Fruit fly (Drosophila melanogaster) whole organism, embryonic: ENCODE results near the gene tank.

Source experiments
- Adf1 ChIP-seq: fragments of 200-800 bp; sonication (Bioruptor generic); IDR thresholded peaks from 2 replicates; pipeline ENCODE4 v1.3.6; 2022; ENCODE audit warnings: missing biosample characterization, missing genetic modification characterization
- Atf-2 ChIP-seq: fragments of 200-800 bp; sonication (Bioruptor generic); optimal IDR thresholded peaks from 2 replicates; lab custom pipeline; 2016; ENCODE audit warnings: missing biosample characterization, missing genetic modification characterization
- Atf6 ChIP-seq: fragments of 200-800 bp; sonication (Bioruptor generic); IDR thresholded peaks from 2 replicates; pipeline ENCODE4 v1.3.6; 2022; ENCODE audit warnings: missing biosample characterization, missing genetic modification characterization
- Bdp1 ChIP-seq: fragments of 200-800 bp; sonication (Bioruptor generic); optimal IDR thresholded peaks from 3 replicates; lab custom pipeline; 2016; ENCODE audit warnings: missing biosample characterization, missing genetic modification characterization
- CG10267 ChIP-seq: fragments of 200-800 bp; sonication (Bioruptor generic); optimal IDR thresholded peaks from 2 replicates; lab custom pipeline; 2018; ENCODE audit warnings: missing biosample characterization, mild to moderate bottlenecking, missing genetic modification characterization, moderate library complexity
- CG11696 ChIP-seq: fragments of 200-800 bp; sonication (Bioruptor generic); IDR thresholded peaks from 2 replicates; pipeline ENCODE4 v1.3.6; 2022; ENCODE audit warnings: missing biosample characterization, missing genetic modification characterization
- CG12391 ChIP-seq: fragments of 200-800 bp; sonication (Bioruptor generic); optimal IDR thresholded peaks from 3 replicates; lab custom pipeline; 2018; ENCODE audit warnings: missing biosample characterization, mild to moderate bottlenecking, missing genetic modification characterization, moderate library complexity
- CG14441 ChIP-seq: fragments of 200-800 bp; sonication (Bioruptor generic); IDR thresholded peaks from 2 replicates; pipeline ENCODE4 v1.3.6; 2022; ENCODE audit warnings: missing biosample characterization, missing genetic modification characterization
- CG14965 ChIP-seq: fragments of 200-800 bp; sonication (Bioruptor generic); optimal IDR thresholded peaks from 2 replicates; lab custom pipeline; 2016; ENCODE audit warnings: missing biosample characterization, missing genetic modification characterization, borderline replicate concordance
- CG15514 ChIP-seq: fragments of 200-800 bp; sonication (Bioruptor generic); optimal IDR thresholded peaks from 3 replicates; lab custom pipeline; 2017; ENCODE audit warnings: missing biosample characterization, missing genetic modification characterization, mild to moderate bottlenecking, moderate library complexity, missing genetic modification reagents
- CG1603 ChIP-seq: fragments of 200-800 bp; sonication (Bioruptor generic); optimal IDR thresholded peaks from 2 replicates; lab custom pipeline; 2019; ENCODE audit warnings: missing biosample characterization, mild to moderate bottlenecking, missing genetic modification characterization, moderate library complexity
- CG17912 ChIP-seq: fragments of 200-800 bp; sonication (Bioruptor generic); optimal IDR thresholded peaks from 2 replicates; lab custom pipeline; 2018; ENCODE audit warnings: missing biosample characterization, mild to moderate bottlenecking, missing genetic modification characterization
- CG1792 ChIP-seq: fragments of 200-800 bp; sonication (Bioruptor generic); optimal IDR thresholded peaks from 2 replicates; lab custom pipeline; 2016; ENCODE audit warnings: missing biosample characterization, missing genetic modification characterization
- CG2202 ChIP-seq: fragments of 200-800 bp; sonication (Bioruptor generic); optimal IDR thresholded peaks from 2 replicates; lab custom pipeline; 2018; ENCODE audit warnings: missing biosample characterization, mild to moderate bottlenecking, missing genetic modification characterization
- CG2678 ChIP-seq: fragments of 200-800 bp; sonication (Bioruptor generic); optimal IDR thresholded peaks from 3 replicates; lab custom pipeline; 2019; ENCODE audit warnings: missing biosample characterization, mild to moderate bottlenecking, missing genetic modification characterization, moderate library complexity
- CG30403 ChIP-seq: fragments of 200-800 bp; sonication (Bioruptor generic); optimal IDR thresholded peaks from 3 replicates; lab custom pipeline; 2016; ENCODE audit warnings: missing biosample characterization, missing genetic modification characterization
- CG4617 ChIP-seq: fragments of 200-800 bp; sonication (Bioruptor generic); optimal IDR thresholded peaks from 3 replicates; lab custom pipeline; 2016; ENCODE audit warnings: missing biosample characterization, missing genetic modification characterization, borderline replicate concordance
- CG8359 ChIP-seq: fragments of 200-800 bp; sonication (Bioruptor generic); optimal IDR thresholded peaks from 2 replicates; lab custom pipeline; 2017; ENCODE audit warnings: missing biosample characterization, mild to moderate bottlenecking, missing genetic modification characterization, borderline replicate concordance
- CG8478 ChIP-seq: fragments of >200 bp; optimal IDR thresholded peaks from 2 replicates; lab custom pipeline; 2018
- Dek ChIP-seq: fragments of 200-800 bp; sonication (Bioruptor generic); optimal IDR thresholded peaks from 3 replicates; lab custom pipeline; 2019; ENCODE audit warnings: missing biosample characterization, mild to moderate bottlenecking, missing genetic modification characterization, moderate library complexity
- E2f2 ChIP-seq: fragments of 200-800 bp; sonication (Bioruptor generic); IDR thresholded peaks from 2 replicates; pipeline ENCODE4 v1.3.6; 2022; ENCODE audit warnings: missing biosample characterization, missing genetic modification characterization
- Elba2 ChIP-seq: fragments of 200-800 bp; sonication (Bioruptor generic); optimal IDR thresholded peaks from 3 replicates; lab custom pipeline; 2016; ENCODE audit warnings: missing biosample characterization, missing genetic modification characterization
- Hey ChIP-seq: fragments of 200-800 bp; sonication (Bioruptor generic); optimal IDR thresholded peaks from 3 replicates; lab custom pipeline; 2018; ENCODE audit warnings: missing biosample characterization, mild to moderate bottlenecking, missing genetic modification characterization
- Hmx ChIP-seq: fragments of 200-800 bp; sonication (Bioruptor generic); optimal IDR thresholded peaks from 2 replicates; lab custom pipeline; 2016; ENCODE audit warnings: missing biosample characterization, missing genetic modification characterization
- Hr39 ChIP-seq: fragments of >200 bp; optimal IDR thresholded peaks from 2 replicates; lab custom pipeline; 2017
- Kr ChIP-seq: fragments of 200-800 bp; sonication (Bioruptor generic); optimal IDR thresholded peaks from 2 replicates; lab custom pipeline; 2017; ENCODE audit warnings: missing biosample characterization, mild to moderate bottlenecking, missing genetic modification characterization
- Lhr ChIP-seq: fragments of 200-800 bp; sonication (Bioruptor generic); optimal IDR thresholded peaks from 3 replicates; lab custom pipeline; 2017; ENCODE audit warnings: mild to moderate bottlenecking, missing biosample characterization, missing genetic modification reagents, missing genetic modification characterization
- Mes4 ChIP-seq: fragments of 200-800 bp; sonication (Bioruptor generic); optimal IDR thresholded peaks from 2 replicates; lab custom pipeline; 2016; ENCODE audit warnings: missing biosample characterization, missing genetic modification characterization
- Mrtf ChIP-seq: fragments of 200-800 bp; sonication (Bioruptor generic); IDR thresholded peaks from 3 replicates; pipeline ENCODE4 v1.3.6; 2022; ENCODE audit warnings: missing biosample characterization, missing genetic modification characterization
- TFAM ChIP-seq: fragments of 200-800 bp; sonication (Bioruptor generic); optimal IDR thresholded peaks from 2 replicates; lab custom pipeline; 2017; ENCODE audit warnings: missing biosample characterization, missing genetic modification characterization, inconsistent platforms
- crc ChIP-seq: fragments of 200-800 bp; sonication (Bioruptor generic); optimal IDR thresholded peaks from 2 replicates; lab custom pipeline; 2016; ENCODE audit warnings: missing biosample characterization, missing genetic modification characterization
- crol ChIP-seq: fragments of 200-800 bp; sonication (Bioruptor generic); IDR thresholded peaks from 2 replicates; pipeline ENCODE4 v1.3.6; 2022; ENCODE audit warnings: missing biosample characterization, missing genetic modification characterization
- esg ChIP-seq: fragments of 200-800 bp; sonication (Bioruptor generic); conservative IDR thresholded peaks from 2 replicates; pipeline ENCODE4 v1.3.6; 2022; ENCODE audit warnings: missing biosample characterization, missing genetic modification characterization
- exex ChIP-seq: fragments of 200-800 bp; sonication (Bioruptor generic); optimal IDR thresholded peaks from 4 replicates; lab custom pipeline; 2018; ENCODE audit warnings: missing biosample characterization, mild to moderate bottlenecking, missing genetic modification characterization, moderate library complexity
- fd102C ChIP-seq: fragments of 200-800 bp; sonication (Bioruptor generic); optimal IDR thresholded peaks from 2 replicates; lab custom pipeline; 2018; ENCODE audit warnings: missing biosample characterization, mild to moderate bottlenecking, missing genetic modification characterization, moderate library complexity
- gcm2 ChIP-seq: fragments of 200-800 bp; sonication (Bioruptor generic); optimal IDR thresholded peaks from 2 replicates; lab custom pipeline; 2016; ENCODE audit warnings: missing biosample characterization, missing genetic modification characterization
- gt ChIP-seq: fragments of 200-800 bp; sonication (Bioruptor generic); IDR thresholded peaks from 2 replicates; pipeline ENCODE4 v1.3.6; 2022; ENCODE audit warnings: missing biosample characterization, missing genetic modification characterization
- h ChIP-seq: fragments of >200 bp; optimal IDR thresholded peaks from 2 replicates; lab custom pipeline; 2017
- kay ChIP-seq: fragments of 200-800 bp; sonication (Bioruptor generic); optimal IDR thresholded peaks from 2 replicates; lab custom pipeline; 2016; ENCODE audit warnings: missing biosample characterization, missing genetic modification characterization
- kni ChIP-seq: fragments of 200-800 bp; sonication (Bioruptor generic); optimal IDR thresholded peaks from 3 replicates; lab custom pipeline; 2017; ENCODE audit warnings: mild to moderate bottlenecking, missing biosample characterization, missing genetic modification reagents, missing genetic modification characterization
- nom ChIP-seq: fragments of 200-800 bp; sonication (Bioruptor generic); optimal IDR thresholded peaks from 2 replicates; lab custom pipeline; 2017; ENCODE audit warnings: missing biosample characterization, missing genetic modification characterization, mild to moderate bottlenecking, moderate library complexity, missing genetic modification reagents
- oc ChIP-seq: fragments of 200-800 bp; sonication (Bioruptor generic); optimal IDR thresholded peaks from 2 replicates; lab custom pipeline; 2018; ENCODE audit warnings: missing biosample characterization, mild to moderate bottlenecking, missing genetic modification characterization, moderate library complexity
- onecut ChIP-seq: fragments of 200-800 bp; sonication (Bioruptor generic); IDR thresholded peaks from 2 replicates; pipeline ENCODE4 v1.3.6; 2022; ENCODE audit warnings: missing biosample characterization, missing genetic modification characterization
- psq ChIP-seq: fragments of 200-800 bp; sonication (Bioruptor generic); optimal IDR thresholded peaks from 2 replicates; lab custom pipeline; 2017; ENCODE audit warnings: missing biosample characterization, missing genetic modification characterization
- rib ChIP-seq: fragments of 200-800 bp; sonication (Bioruptor generic); IDR thresholded peaks from 2 replicates; pipeline ENCODE4 v1.3.6; 2022; ENCODE audit warnings: missing biosample characterization, missing genetic modification characterization
- sens ChIP-seq: fragments of 200-800 bp; sonication (Bioruptor generic); peaks from one replicate; lab custom pipeline; 2016; ENCODE audit warnings: missing biosample characterization, missing genetic modification characterization
- sisA ChIP-seq: fragments of 200-800 bp; sonication (Bioruptor generic); IDR thresholded peaks from 2 replicates; pipeline ENCODE4 v1.3.6; 2022; ENCODE audit warnings: missing biosample characterization, missing genetic modification characterization
- sob ChIP-seq: fragments of 200-800 bp; sonication (Bioruptor generic); IDR thresholded peaks from 2 replicates; pipeline ENCODE4 v1.3.6; 2022; ENCODE audit warnings: missing biosample characterization, missing genetic modification characterization
- tll ChIP-seq, 2 experiments: fragments of 200-800 bp in 1 of 2; fragments of >200 bp in 1 of 2; sonication (Bioruptor generic) in 1 of 2; optimal IDR thresholded peaks; 2 replicates each; lab custom pipeline; 2017 to 2019; ENCODE audit warnings: missing biosample characterization in 2 of 2, missing genetic modification characterization in 2 of 2, mild to moderate bottlenecking in 1 of 2, moderate library complexity in 1 of 2
- vfl ChIP-seq: fragments of 200-800 bp; sonication (Bioruptor generic); optimal IDR thresholded peaks from 2 replicates; lab custom pipeline; 2016; ENCODE audit warnings: missing biosample characterization, missing genetic modification characterization
- yki ChIP-seq: fragments of >200 bp; optimal IDR thresholded peaks from 3 replicates; lab custom pipeline; 2018

tank gene

DNA sequence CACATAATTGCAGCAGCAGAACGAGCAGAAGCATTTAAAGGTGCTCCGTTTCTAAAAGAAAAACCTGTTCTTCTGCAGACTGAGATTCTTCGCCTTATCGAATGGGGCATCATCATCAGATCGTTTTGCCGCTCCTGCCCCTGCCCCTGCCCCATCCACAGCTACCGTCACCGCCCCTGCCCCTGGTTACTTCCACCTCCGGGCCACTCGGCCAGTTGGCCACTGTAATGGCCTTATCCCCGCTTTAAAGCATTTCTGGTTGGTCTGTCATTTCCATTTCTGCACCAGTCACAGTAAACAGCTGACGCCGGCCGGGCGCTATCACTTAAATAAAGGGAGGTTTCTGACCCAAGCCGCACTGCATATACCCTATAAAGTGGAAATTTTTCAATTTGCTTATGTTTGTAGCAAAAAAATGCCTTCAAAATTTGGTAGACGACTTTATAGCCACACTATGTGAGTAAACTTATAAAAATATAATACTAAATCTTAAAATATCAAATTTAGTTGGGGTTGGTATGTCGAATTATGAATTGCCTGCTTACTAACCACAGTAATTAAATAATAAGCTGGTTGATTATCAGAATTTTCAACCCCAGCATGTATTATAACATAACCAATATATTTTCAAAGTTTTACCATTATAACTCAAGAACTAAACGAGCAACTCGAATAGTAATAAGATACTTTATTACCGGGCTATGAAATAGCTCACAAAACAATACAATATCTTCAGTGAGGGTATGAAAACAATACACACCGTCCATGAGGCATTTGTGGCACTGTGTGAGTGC is 26.9 kb downstream of the tank start (continued):
- TF ChIP-seq CG2678 (tag; lab: Kevin White, UChicago), result peak; percentile 85
- peak; percentile 92 for TF ChIP-seq sens
- no peak for TF ChIP-seq tll (GFP tag; optimal IDR thresholded peaks at IDR 0.05; lab: Kevin White, UChicago)
- no peak for TF ChIP-seq CG14965 (GFP tag; lab: Kevin White, UChicago)
- TF ChIP-seq nom (GFP tag; lab: Kevin White, UChicago), result peak; percentile 8
- TF ChIP-seq Mrtf (GFP tag; lab: Robert Waterston, UW), result peak; percentile 28; the same call in 1 of the 3 replicates
- TF ChIP-seq CG8359 (GFP tag; lab: Kevin White, UChicago), result peak; percentile 1
- TF ChIP-seq rib (GFP tag; lab: Robert Waterston, UW), result no peak
- TF ChIP-seq kni, result peak; percentile 89
- TF ChIP-seq TFAM (GFP tag; lab: Kevin White, UChicago), result no peak
- peak; percentile 21 for TF ChIP-seq CG15514 (GFP tag; lab: Kevin White, UChicago)
- TF ChIP-seq exex (tag; lab: Kevin White, UChicago), result peak; percentile 17
- 0 out of 2 replicates have a peak, but pooled peaks have one; percentile 11 for TF ChIP-seq esg (GFP tag; lab: Robert Waterston, UW)
- TF ChIP-seq Lhr, result no peak
- TF ChIP-seq psq (GFP tag; lab: Kevin White, UChicago), result peak; percentile 30
- TF ChIP-seq Atf6 (GFP tag; lab: Robert Waterston, UW), result 0 out of 2 replicates have a peak, but pooled peaks have one; percentile 42
- peak; percentile 25 for TF ChIP-seq Bdp1 (GFP tag; lab: Kevin White, UChicago)
- no peak for TF ChIP-seq Adf1 (GFP tag; lab: Robert Waterston, UW)
- no peak for TF ChIP-seq Elba2 (GFP tag; lab: Kevin White, UChicago)
- TF ChIP-seq onecut (GFP tag; lab: Robert Waterston, UW), result peak; percentile 19; the same call in 1 of the 2 replicates
- TF ChIP-seq sisA (GFP tag; lab: Robert Waterston, UW), result peak; percentile 52
- TF ChIP-seq h (lab: Kevin White, UChicago), result no peak
- no peak for TF ChIP-seq fd102C (GFP tag; lab: Kevin White, UChicago)
- peak; percentile 2 for TF ChIP-seq Atf-2 (GFP tag; lab: Kevin White, UChicago)
- no peak for TF ChIP-seq CG14441 (GFP tag; lab: Robert Waterston, UW)
- TF ChIP-seq CG30403 (GFP tag; lab: Kevin White, UChicago), result peak; percentile 89
- no peak for TF ChIP-seq gcm2
- TF ChIP-seq Hey, result no peak
- TF ChIP-seq vfl, result no peak
- peak; percentile 52 for TF ChIP-seq CG10267 (tag; lab: Kevin White, UChicago)
- no peak for TF ChIP-seq oc (tag; lab: Kevin White, UChicago)
- no peak for TF ChIP-seq Hr39 (lab: Kevin White, UChicago)
- TF ChIP-seq CG1603 (tag; lab: Kevin White, UChicago), result no peak
- no peak for TF ChIP-seq CG1792 (GFP tag; lab: Kevin White, UChicago)
- TF ChIP-seq E2f2 (GFP tag; lab: Robert Waterston, UW), result no peak; the same call in 1 of the 2 replicates
- no peak for TF ChIP-seq kay (GFP tag; lab: Kevin White, UChicago)
- TF ChIP-seq crc, result no peak
- no peak for TF ChIP-seq CG11696
- no peak for TF ChIP-seq CG8478 (lab: Kevin White, UChicago)
- peak; percentile 61 for TF ChIP-seq Dek (tag; lab: Kevin White, UChicago)
- no peak for TF ChIP-seq CG4617 (GFP tag; lab: Kevin White, UChicago)
- TF ChIP-seq CG17912, result no peak
- TF ChIP-seq crol (GFP tag; lab: Robert Waterston, UW), result peak; percentile 93
- peak; percentile 77 for TF ChIP-seq CG12391
- TF ChIP-seq sob (GFP tag; lab: Robert Waterston, UW), result peak; percentile 32
- TF ChIP-seq yki (lab: Kevin White, UChicago), result no peak
- TF ChIP-seq Mes4 (GFP tag; lab: Kevin White, UChicago), result peak; percentile 9
- peak; percentile 32 for TF ChIP-seq CG2202 (tag; lab: Kevin White, UChicago)
- TF ChIP-seq Kr (GFP tag; lab: Kevin White, UChicago), result no peak
- no peak for TF ChIP-seq gt (GFP tag; lab: Robert Waterston, UW)
- peak; percentile 53 for TF ChIP-seq Hmx (GFP tag; lab: Kevin White, UChicago)
